Worm (Caenorhabditis elegans) whole organism, late embryonic: ENCODE measurements around the gene F22D3.4.
A peak's percentile ranks its signal among the peaks of the same experiment; 100 is the strongest.

Source experiments
- K09A11.1 ChIP-seq: sonication (generic microtip); optimal IDR thresholded peaks from 2 replicates; lab custom pipeline; 2017; ENCODE audit warnings: antibody characterized with exemption, mild to moderate bottlenecking, missing genetic modification characterization, missing compliant biosample characterization; ENCODE audit not compliant: insufficient read depth
- T23F11.4 ChIP-seq: fragments of 200-800 bp; sonication (Bioruptor generic); optimal IDR thresholded peaks from 2 replicates; lab custom pipeline; 2018; ENCODE audit warnings: mild to moderate bottlenecking, missing genetic modification characterization, missing compliant biosample characterization
- Y22D7AL.16 ChIP-seq: sonication (generic microtip); optimal IDR thresholded peaks from 2 replicates; lab custom pipeline; 2016; ENCODE audit warnings: missing genetic modification characterization, missing compliant biosample characterization
- ama-1 ChIP-seq: fragments of 150-350 bp; optimal IDR thresholded peaks from 2 replicates; lab custom pipeline; 2014
- ceh-14 ChIP-seq: sonication (generic microtip); optimal IDR thresholded peaks from 2 replicates; lab custom pipeline; 2016; ENCODE audit warnings: missing genotype, missing genetic modification characterization, missing compliant biosample characterization
- ceh-24 ChIP-seq: sonication (generic microtip); optimal IDR thresholded peaks from 2 replicates; lab custom pipeline; 2016; ENCODE audit warnings: mild to moderate bottlenecking, missing genetic modification characterization, missing compliant biosample characterization
- ceh-31 ChIP-seq: sonication (generic microtip); optimal IDR thresholded peaks from 2 replicates; lab custom pipeline; 2016; ENCODE audit warnings: missing genetic modification characterization, missing compliant biosample characterization
- ceh-34 ChIP-seq: sonication (generic microtip); optimal IDR thresholded peaks from 2 replicates; lab custom pipeline; 2016; ENCODE audit warnings: mild to moderate bottlenecking, missing genetic modification characterization, missing compliant biosample characterization
- dve-1 ChIP-seq: sonication (generic microtip); optimal IDR thresholded peaks from 2 replicates; lab custom pipeline; 2017; ENCODE audit warnings: antibody characterized with exemption, mild to moderate bottlenecking, missing genetic modification characterization, missing compliant biosample characterization
- elt-2 ChIP-seq: sonication (generic microtip); optimal IDR thresholded peaks from 2 replicates; lab custom pipeline; 2016; ENCODE audit warnings: missing genetic modification reagents, missing genetic modification characterization, missing compliant biosample characterization
- ets-4 ChIP-seq: sonication (generic microtip); optimal IDR thresholded peaks from 2 replicates; lab custom pipeline; 2016; ENCODE audit warnings: missing genetic modification characterization, missing compliant biosample characterization
- eyg-1 ChIP-seq: sonication (generic microtip); optimal IDR thresholded peaks from 2 replicates; lab custom pipeline; 2016; ENCODE audit warnings: missing genotype, missing genetic modification characterization, missing compliant biosample characterization
- fkh-6 ChIP-seq: sonication (generic microtip); optimal IDR thresholded peaks from 2 replicates; lab custom pipeline; 2016; ENCODE audit warnings: missing genetic modification characterization, missing compliant biosample characterization
- hlh-13 ChIP-seq: fragments of 200-800 bp; sonication (Bioruptor generic); optimal IDR thresholded peaks from 2 replicates; lab custom pipeline; 2018; ENCODE audit warnings: mild to moderate bottlenecking, missing genetic modification characterization, missing compliant biosample characterization
- hlh-6 ChIP-seq: sonication (generic microtip); optimal IDR thresholded peaks from 2 replicates; lab custom pipeline; 2016; ENCODE audit warnings: missing genotype, missing genetic modification characterization, missing compliant biosample characterization
- lim-6 ChIP-seq: sonication (generic microtip); optimal IDR thresholded peaks from 2 replicates; lab custom pipeline; 2016; ENCODE audit warnings: missing genetic modification characterization, missing compliant biosample characterization
- mec-3 ChIP-seq: sonication (generic microtip); optimal IDR thresholded peaks from 2 replicates; lab custom pipeline; 2016; ENCODE audit warnings: borderline replicate concordance, missing genetic modification characterization, missing compliant biosample characterization
- nfya-1 ChIP-seq: sonication (generic microtip); optimal IDR thresholded peaks from 2 replicates; lab custom pipeline; 2017; ENCODE audit warnings: missing genetic modification characterization, mild to moderate bottlenecking, missing compliant biosample characterization, antibody characterized with exemption, moderate library complexity
- nhr-11 ChIP-seq: fragments of 150-350 bp; optimal IDR thresholded peaks from 2 replicates; lab custom pipeline; 2014; ENCODE audit warnings: missing biosample characterization, missing genetic modification characterization
- nhr-232 ChIP-seq: sonication (generic microtip); optimal IDR thresholded peaks from 2 replicates; lab custom pipeline; 2016; ENCODE audit warnings: missing genetic modification characterization, missing compliant biosample characterization
- npax-4 ChIP-seq: sonication (generic microtip); optimal IDR thresholded peaks from 2 replicates; lab custom pipeline; 2016; ENCODE audit warnings: missing genetic modification characterization, missing compliant biosample characterization
- odd-2 ChIP-seq: sonication (generic microtip); optimal IDR thresholded peaks from 2 replicates; lab custom pipeline; 2017; ENCODE audit warnings: antibody characterized with exemption, mild to moderate bottlenecking, missing genetic modification characterization, missing compliant biosample characterization
- pag-3 ChIP-seq: sonication (generic microtip); optimal IDR thresholded peaks from 2 replicates; lab custom pipeline; 2016; ENCODE audit warnings: missing compliant biosample characterization, missing genetic modification characterization, borderline replicate concordance
- pat-9 ChIP-seq: fragments of 200-800 bp; sonication (Bioruptor generic); optimal IDR thresholded peaks from 2 replicates; lab custom pipeline; 2018; ENCODE audit warnings: mild to moderate bottlenecking, missing genetic modification characterization, moderate library complexity, missing compliant biosample characterization
- pax-1 ChIP-seq: fragments of 150-350 bp; optimal IDR thresholded peaks from 2 replicates; lab custom pipeline; 2014; ENCODE audit warnings: missing biosample characterization, missing genetic modification characterization
- pha-2 ChIP-seq: sonication (generic microtip); optimal IDR thresholded peaks from 2 replicates; lab custom pipeline; 2017; ENCODE audit warnings: mild to moderate bottlenecking, missing genetic modification characterization, missing compliant biosample characterization
- ref-2 ChIP-seq: sonication (generic microtip); optimal IDR thresholded peaks from 2 replicates; lab custom pipeline; 2016; ENCODE audit warnings: missing genetic modification characterization, missing compliant biosample characterization
- rnt-1 ChIP-seq: sonication (generic microtip); optimal IDR thresholded peaks from 2 replicates; lab custom pipeline; 2016; ENCODE audit warnings: missing genetic modification characterization, missing compliant biosample characterization
- sox-2 ChIP-seq: fragments of 200-800 bp; sonication (Bioruptor generic); IDR thresholded peaks from 2 replicates; pipeline ENCODE4 v1.3.6; 2022; ENCODE audit warnings: missing genetic modification reagents, missing genetic modification characterization, missing compliant biosample characterization
- syd-9 ChIP-seq: sonication (generic microtip); optimal IDR thresholded peaks from 2 replicates; lab custom pipeline; 2016; ENCODE audit warnings: mild to moderate bottlenecking, missing genetic modification characterization, moderate library complexity, missing compliant biosample characterization
- tbx-7 ChIP-seq: sonication (generic microtip); optimal IDR thresholded peaks from 2 replicates; lab custom pipeline; 2016; ENCODE audit warnings: missing genotype, missing genetic modification characterization, missing compliant biosample characterization
- ttx-3 ChIP-seq: sonication (generic microtip); optimal IDR thresholded peaks from 2 replicates; lab custom pipeline; 2016; ENCODE audit warnings: missing genetic modification reagents, missing genetic modification characterization, missing compliant biosample characterization
- unc-3 ChIP-seq, 2 experiments: fragments of 200-800 bp in 1 of 2; sonication (Bioruptor generic) in 1 of 2; sonication (generic microtip) in 1 of 2; conservative IDR thresholded peaks in 1 of 2; optimal IDR thresholded peaks in 1 of 2; 2 replicates each; pipeline versions ENCODE4 v1.3.6 to Lab custom; 2016 to 2022; ENCODE audit warnings: missing compliant biosample characterization in 2 of 2, missing genetic modification characterization in 2 of 2, missing genetic modification reagents in 1 of 2
- unc-42 ChIP-seq: sonication (generic microtip); optimal IDR thresholded peaks from 2 replicates; lab custom pipeline; 2016; ENCODE audit warnings: missing genotype, missing genetic modification characterization, missing compliant biosample characterization
- zip-5 ChIP-seq: sonication (generic microtip); optimal IDR thresholded peaks from 2 replicates; lab custom pipeline; 2016; ENCODE audit warnings: missing genetic modification characterization, missing compliant biosample characterization
- ztf-16 ChIP-seq: sonication (generic microtip); optimal IDR thresholded peaks from 2 replicates; lab custom pipeline; 2017; ENCODE audit warnings: missing genetic modification characterization, missing compliant biosample characterization

F22D3.4 gene

ce11 chrII:6927603-6928002 is at the start of gene F22D3.4:
F22D3.4 (minus strand) TSS chrII:6927603.
- TF ChIP-seq ama-1 (lab: Kevin White, UChicago): no peak
- TF ChIP-seq ets-4 (tag; lab: Kevin White, UChicago): no peak
- no peak for TF ChIP-seq sox-2 (GFP tag; lab: Robert Waterston, UW)
- no peak for TF ChIP-seq nhr-11 (tag; lab: Kevin White, UChicago)
- TF ChIP-seq ztf-16: no peak
- TF ChIP-seq pax-1 (tag; lab: Kevin White, UChicago): no peak
- TF ChIP-seq ceh-14 (tag; lab: Kevin White, UChicago): no peak
- TF ChIP-seq npax-4: no peak
- no peak for TF ChIP-seq T23F11.4 (GFP tag; lab: Kevin White, UChicago)
- no peak for TF ChIP-seq tbx-7 (tag; lab: Kevin White, UChicago)
- no peak for TF ChIP-seq fkh-6 (tag; lab: Kevin White, UChicago)
- TF ChIP-seq nfya-1 (tag; lab: Kevin White, UChicago): no peak
- TF ChIP-seq unc-3 (GFP tag; conservative IDR thresholded peaks at IDR 0.05; lab: Robert Waterston, UW): no peak
- TF ChIP-seq unc-3 (tag; optimal IDR thresholded peaks at IDR 0.05; lab: Kevin White, UChicago): no peak
- no peak for TF ChIP-seq hlh-6 (tag; lab: Kevin White, UChicago)
- TF ChIP-seq ceh-34 (tag; lab: Kevin White, UChicago): no peak
- no peak for TF ChIP-seq dve-1 (tag; lab: Kevin White, UChicago)
- TF ChIP-seq elt-2 (tag; lab: Kevin White, UChicago): no peak
- TF ChIP-seq mec-3 (tag; lab: Kevin White, UChicago): no peak

ce11 chrII:6975725-6976124 is 48.3 kb upstream of the F22D3.4 start:
- TF ChIP-seq fkh-6 (tag; lab: Kevin White, UChicago) (no peak), Y22D7AL.16 (tag; lab: Kevin White, UChicago) (no peak), pag-3 (no peak), nhr-11 (tag; lab: Kevin White, UChicago) (no peak), rnt-1 (tag; lab: Kevin White, UChicago) (no peak), odd-2 (tag; lab: Kevin White, UChicago) (no peak), nhr-232 (tag; lab: Kevin White, UChicago) (no peak), ets-4 (tag; lab: Kevin White, UChicago) (no peak), ztf-16 (no peak), lim-6 (tag; lab: Kevin White, UChicago) (no peak), ceh-31 (no peak), ceh-24 (tag; lab: Kevin White, UChicago) (no peak), unc-42 (no peak), pat-9 (tag; lab: Kevin White, UChicago) (no peak), K09A11.1 (tag; lab: Kevin White, UChicago) (no peak), zip-5 (tag; lab: Kevin White, UChicago) (no peak), pha-2 (no peak), ceh-34 (tag; lab: Kevin White, UChicago) (no peak), syd-9 (no peak)
- TF ChIP-seq, all 69 proteins: peak for 0

ce11 chrII:6974011-6974410 is 46.6 kb upstream of the F22D3.4 start:
- peak; percentile 14 for TF ChIP-seq nfya-1 (tag; lab: Kevin White, UChicago)
- no peak for TF ChIP-seq K09A11.1 (tag; lab: Kevin White, UChicago)

- TF ChIP-seq eyg-1 (tag; lab: Kevin White, UChicago) (no peak), ref-2 (no peak), nhr-232 (tag; lab: Kevin White, UChicago) (no peak), ttx-3 (tag; lab: Kevin White, UChicago) (no peak), hlh-13 (GFP tag; lab: Kevin White, UChicago) (no peak)
- TF ChIP-seq, all 69 proteins: peak for 0
These were observed 46.1 kb upstream of the F22D3.4 start, which contains the start of gene sod-1 for ce11 chrII:6973501-6973900. sod-1 (minus strand) TSS chrII:6973887.
